Fruit fly (Drosophila melanogaster) whole organism, embryonic: ENCODE results near the gene CG7264.

Experiments
- Atf3 ChIP-seq: fragments of 200-800 bp; sonication (Bioruptor generic); optimal IDR thresholded peaks from 3 replicates; lab custom pipeline; 2016; ENCODE audit warnings: missing biosample characterization, missing genetic modification characterization
- Atf6 ChIP-seq: fragments of 200-800 bp; sonication (Bioruptor generic); IDR thresholded peaks from 2 replicates; pipeline ENCODE4 v1.3.6; 2022; ENCODE audit warnings: missing biosample characterization, missing genetic modification characterization
- CG11093 ChIP-seq: fragments of 200-800 bp; sonication (Bioruptor generic); IDR thresholded peaks from 3 replicates; pipeline ENCODE4 v1.3.6; 2022; ENCODE audit warnings: missing biosample characterization, missing genetic modification characterization
- CG11247 ChIP-seq: fragments of 200-800 bp; sonication (Bioruptor generic); IDR thresholded peaks from 2 replicates; pipeline ENCODE4 v1.3.6; 2022; ENCODE audit warnings: missing biosample characterization, missing genetic modification characterization
- CG11560 ChIP-seq: fragments of 200-800 bp; sonication (Bioruptor generic); IDR thresholded peaks from 3 replicates; pipeline ENCODE4 v1.3.6; 2022; ENCODE audit warnings: missing biosample characterization, missing genetic modification characterization
- CG1233 ChIP-seq: fragments of 200-800 bp; sonication (Bioruptor generic); optimal IDR thresholded peaks from 4 replicates; lab custom pipeline; 2018; ENCODE audit warnings: missing biosample characterization, mild to moderate bottlenecking, missing genetic modification characterization
- CG13894 ChIP-seq: fragments of 200-800 bp; sonication (Bioruptor generic); optimal IDR thresholded peaks from 3 replicates; lab custom pipeline; 2018; ENCODE audit warnings: missing biosample characterization, mild to moderate bottlenecking, missing genetic modification characterization, moderate library complexity
- CG1603 ChIP-seq: fragments of 200-800 bp; sonication (Bioruptor generic); optimal IDR thresholded peaks from 2 replicates; lab custom pipeline; 2019; ENCODE audit warnings: missing biosample characterization, mild to moderate bottlenecking, missing genetic modification characterization, moderate library complexity
- CG17829 ChIP-seq: fragments of 200-800 bp; optimal IDR thresholded peaks from 2 replicates; lab custom pipeline; 2019; ENCODE audit warnings: missing biosample characterization, mild to moderate bottlenecking, missing genetic modification characterization, moderate library complexity
- CG17912 ChIP-seq: fragments of 200-800 bp; sonication (Bioruptor generic); optimal IDR thresholded peaks from 2 replicates; lab custom pipeline; 2018; ENCODE audit warnings: missing biosample characterization, mild to moderate bottlenecking, missing genetic modification characterization
- CG33557 ChIP-seq: fragments of 200-800 bp; sonication (Bioruptor generic); optimal IDR thresholded peaks from 2 replicates; lab custom pipeline; 2019; ENCODE audit warnings: missing biosample characterization, mild to moderate bottlenecking, missing genetic modification characterization, moderate library complexity
- CG3407 ChIP-seq: fragments of 200-800 bp; sonication (Bioruptor generic); optimal IDR thresholded peaks from 2 replicates; lab custom pipeline; 2018; ENCODE audit warnings: missing biosample characterization, mild to moderate bottlenecking, missing genetic modification characterization
- CG4820 ChIP-seq: fragments of 200-800 bp; sonication (Bioruptor generic); optimal IDR thresholded peaks from 3 replicates; lab custom pipeline; 2016; ENCODE audit warnings: missing biosample characterization, missing genetic modification characterization
- CG7556 ChIP-seq: fragments of 200-800 bp; sonication (Bioruptor generic); optimal IDR thresholded peaks from 2 replicates; lab custom pipeline; 2017; ENCODE audit warnings: missing biosample characterization, mild to moderate bottlenecking, missing genetic modification characterization
- CG7839 ChIP-seq: fragments of 200-800 bp; sonication (Bioruptor generic); optimal IDR thresholded peaks from 3 replicates; lab custom pipeline; 2018; ENCODE audit warnings: missing biosample characterization, mild to moderate bottlenecking, missing genetic modification characterization, moderate library complexity
- CG7963 ChIP-seq: fragments of 200-800 bp; sonication (Bioruptor generic); IDR thresholded peaks from 3 replicates; pipeline ENCODE4 v1.3.6; 2022; ENCODE audit warnings: missing biosample characterization, missing genetic modification characterization; ENCODE audit not compliant: partially characterized antibody
- CG8359 ChIP-seq: fragments of 200-800 bp; sonication (Bioruptor generic); optimal IDR thresholded peaks from 2 replicates; lab custom pipeline; 2017; ENCODE audit warnings: missing biosample characterization, mild to moderate bottlenecking, missing genetic modification characterization, borderline replicate concordance
- CG8765 ChIP-seq: fragments of 200-800 bp; sonication (Bioruptor generic); IDR thresholded peaks from 2 replicates; pipeline ENCODE4 v1.3.6; 2022; ENCODE audit warnings: missing biosample characterization, missing genetic modification characterization
- Drgx ChIP-seq: fragments of 200-800 bp; sonication (Bioruptor generic); IDR thresholded peaks from 2 replicates; pipeline ENCODE4 v1.3.6; 2022; ENCODE audit warnings: missing biosample characterization, missing genetic modification characterization
- Fer2 ChIP-seq: fragments of 200-800 bp; sonication (Bioruptor generic); optimal IDR thresholded peaks from 2 replicates; lab custom pipeline; 2018; ENCODE audit warnings: missing biosample characterization, mild to moderate bottlenecking, missing genetic modification characterization, moderate library complexity
- HmgZ ChIP-seq: fragments of 200-800 bp; sonication (Bioruptor generic); optimal IDR thresholded peaks from 2 replicates; lab custom pipeline; 2018; ENCODE audit warnings: missing biosample characterization, mild to moderate bottlenecking, missing genetic modification characterization
- Hmr ChIP-seq: fragments of 200-800 bp; sonication (Bioruptor generic); optimal IDR thresholded peaks from 3 replicates; lab custom pipeline; 2017; ENCODE audit warnings: mild to moderate bottlenecking, missing biosample characterization, missing genetic modification reagents, missing genetic modification characterization
- Hr39 ChIP-seq: fragments of >200 bp; optimal IDR thresholded peaks from 2 replicates; lab custom pipeline; 2017
- MBD-R2 ChIP-seq: fragments of 200-800 bp; sonication (Bioruptor generic); IDR thresholded peaks from 2 replicates; pipeline ENCODE4 v1.3.6; 2022; ENCODE audit warnings: missing biosample characterization, missing genetic modification characterization
- Taf1 ChIP-seq: fragments of 200-800 bp; sonication (Bioruptor generic); IDR thresholded peaks from 2 replicates; pipeline ENCODE4 v1.3.6; 2022; ENCODE audit warnings: missing biosample characterization, missing genetic modification characterization
- Vsx1 ChIP-seq: fragments of 200-800 bp; sonication (Bioruptor generic); optimal IDR thresholded peaks from 2 replicates; lab custom pipeline; 2017; ENCODE audit warnings: missing biosample characterization, mild to moderate bottlenecking, missing genetic modification characterization, missing genetic modification reagents
- ac ChIP-seq: fragments of 200-800 bp; sonication (Bioruptor generic); optimal IDR thresholded peaks from 3 replicates; lab custom pipeline; 2017; ENCODE audit warnings: missing biosample characterization, mild to moderate bottlenecking, missing genetic modification characterization
- aop ChIP-seq: fragments of 200-800 bp; sonication (Bioruptor generic); IDR thresholded peaks from 2 replicates; pipeline ENCODE4 v1.3.6; 2022; ENCODE audit warnings: missing biosample characterization, missing genetic modification characterization
- bcd ChIP-seq: fragments of 200-800 bp; sonication (Bioruptor generic); optimal IDR thresholded peaks from 2 replicates; lab custom pipeline; 2017; ENCODE audit warnings: missing biosample characterization, mild to moderate bottlenecking, missing genetic modification characterization
- chm ChIP-seq: fragments of 200-800 bp; sonication (Bioruptor generic); IDR thresholded peaks from 2 replicates; pipeline ENCODE4 v1.3.6; 2022; ENCODE audit warnings: missing biosample characterization, missing genetic modification characterization
- croc ChIP-seq: fragments of 200-800 bp; sonication (Bioruptor generic); conservative IDR thresholded peaks from 3 replicates; pipeline ENCODE4 v1.3.6; 2022; ENCODE audit warnings: missing biosample characterization, missing genetic modification characterization
- dysf ChIP-seq: fragments of 200-800 bp; sonication (Bioruptor generic); IDR thresholded peaks from 3 replicates; pipeline ENCODE4 v1.3.6; 2022; ENCODE audit warnings: missing biosample characterization, missing genetic modification characterization
- gro ChIP-seq: fragments of 200-800 bp; sonication (Bioruptor generic); optimal IDR thresholded peaks from 2 replicates; lab custom pipeline; 2016; ENCODE audit warnings: missing biosample characterization, missing genetic modification characterization
- gt ChIP-seq: fragments of 200-800 bp; sonication (Bioruptor generic); IDR thresholded peaks from 2 replicates; pipeline ENCODE4 v1.3.6; 2022; ENCODE audit warnings: missing biosample characterization, missing genetic modification characterization
- knrl ChIP-seq: fragments of 200-800 bp; sonication (Bioruptor generic); IDR thresholded peaks from 3 replicates; pipeline ENCODE4 v1.3.6; 2022; ENCODE audit warnings: missing biosample characterization, missing genetic modification characterization; ENCODE audit not compliant: partially characterized antibody
- luna ChIP-seq: fragments of 200-800 bp; sonication (Bioruptor generic); optimal IDR thresholded peaks from 2 replicates; lab custom pipeline; 2016; ENCODE audit warnings: missing biosample characterization, missing genetic modification characterization
- nerfin-2 ChIP-seq: fragments of 200-800 bp; sonication (Bioruptor generic); IDR thresholded peaks from 2 replicates; pipeline ENCODE4 v1.3.6; 2022; ENCODE audit warnings: missing biosample characterization, missing genetic modification characterization; ENCODE audit not compliant: partially characterized antibody
- odd ChIP-seq: fragments of 200-800 bp; sonication (Bioruptor generic); optimal IDR thresholded peaks from 2 replicates; lab custom pipeline; 2017; ENCODE audit warnings: missing biosample characterization, mild to moderate bottlenecking, missing genetic modification characterization
- pan ChIP-seq, 4 experiments: fragments of >200 bp in 3 of 4; fragments of 200-800 bp in 1 of 4; sonication (Bioruptor generic) in 1 of 4; optimal IDR thresholded peaks in 3 of 4; IDR thresholded peaks in 1 of 4; 2 replicates each; pipeline versions ENCODE4 v1.3.6 to Lab custom; 2017 to 2022; ENCODE audit warnings: missing biosample characterization in 2 of 4, missing genetic modification characterization in 2 of 4, mixed read lengths in 1 of 4
- pnt ChIP-seq: fragments of 200-800 bp; sonication (Bioruptor generic); optimal IDR thresholded peaks from 3 replicates; lab custom pipeline; 2016; ENCODE audit warnings: missing biosample characterization, missing genetic modification characterization
- prd ChIP-seq, 3 experiments: fragments of >200 bp in 2 of 3; fragments of 200-800 bp in 1 of 3; sonication (Bioruptor generic) in 1 of 3; optimal IDR thresholded peaks in 2 of 3; IDR thresholded peaks in 1 of 3; 2 replicates in 2 of 3; 3 replicates in 1 of 3; pipeline versions ENCODE4 v1.3.6 to Lab custom; 2017 to 2022; ENCODE audit warnings: missing biosample characterization in 1 of 3, missing genetic modification characterization in 1 of 3
- salm ChIP-seq: fragments of 200-800 bp; sonication (Bioruptor generic); optimal IDR thresholded peaks from 2 replicates; lab custom pipeline; 2018; ENCODE audit warnings: missing biosample characterization, mild to moderate bottlenecking, missing genetic modification characterization
- scrt ChIP-seq: fragments of 200-800 bp; sonication (Bioruptor generic); optimal IDR thresholded peaks from 2 replicates; lab custom pipeline; 2018; ENCODE audit warnings: missing biosample characterization, mild to moderate bottlenecking, missing genetic modification characterization, moderate library complexity
- sens-2 ChIP-seq: fragments of 200-800 bp; sonication (Bioruptor generic); IDR thresholded peaks from 2 replicates; pipeline ENCODE4 v1.3.6; 2022; ENCODE audit warnings: missing biosample characterization, missing genetic modification characterization
- seq ChIP-seq: fragments of 200-800 bp; sonication (Bioruptor generic); IDR thresholded peaks from 2 replicates; pipeline ENCODE4 v1.3.6; 2022; ENCODE audit warnings: missing biosample characterization, missing genetic modification characterization
- sob ChIP-seq: fragments of 200-800 bp; sonication (Bioruptor generic); IDR thresholded peaks from 2 replicates; pipeline ENCODE4 v1.3.6; 2022; ENCODE audit warnings: missing biosample characterization, missing genetic modification characterization
- sr ChIP-seq: fragments of 200-800 bp; sonication (Bioruptor generic); IDR thresholded peaks from 3 replicates; pipeline ENCODE4 v1.3.6; 2022; ENCODE audit warnings: missing biosample characterization, missing genetic modification characterization
- trem ChIP-seq: fragments of 200-800 bp; optimal IDR thresholded peaks from 3 replicates; lab custom pipeline; 2019; ENCODE audit warnings: missing biosample characterization, mild to moderate bottlenecking, missing genetic modification characterization, moderate library complexity
- vvl ChIP-seq: fragments of 200-800 bp; sonication (Bioruptor generic); IDR thresholded peaks from 2 replicates; pipeline ENCODE4 v1.3.6; 2022; ENCODE audit warnings: missing biosample characterization, missing genetic modification characterization
- wdn ChIP-seq: fragments of 200-800 bp; sonication (Bioruptor generic); IDR thresholded peaks from 2 replicates; pipeline ENCODE4 v1.3.6; 2022; ENCODE audit warnings: missing biosample characterization, missing genetic modification characterization

Gene CG7264

dm6 chr3L:11785291-11785690, 43.5 kb upstream of the CG7264 start (continued):
- no peak for TF ChIP-seq CG11560 (tag; lab: Robert Waterston, UW)
- no peak for TF ChIP-seq CG33557 (GFP tag; lab: Kevin White, UChicago)
- no peak for TF ChIP-seq croc
- no peak for TF ChIP-seq sens-2 (GFP tag; lab: Robert Waterston, UW)
- TF ChIP-seq trem (tag; lab: Kevin White, UChicago), result no peak
- peak; percentile 5 for TF ChIP-seq CG4820
- TF ChIP-seq MBD-R2, result peak; percentile 24; the same call in 1 of the 2 replicates
- peak; percentile 48 for TF ChIP-seq bcd
- TF ChIP-seq Hr39 (lab: Kevin White, UChicago), result no peak
- no peak for TF ChIP-seq CG7963 (GFP tag; lab: Robert Waterston, UW)
- no peak for TF ChIP-seq Atf3 (GFP tag; lab: Kevin White, UChicago)
- no peak for TF ChIP-seq salm (tag; lab: Kevin White, UChicago)
- TF ChIP-seq Vsx1 (GFP tag; lab: Kevin White, UChicago), result no peak
- TF ChIP-seq Taf1, result 0 out of 2 replicates have a peak, but pooled peaks have one; percentile 15
- TF ChIP-seq vvl, result peak; percentile 66; the same call in 1 of the 2 replicates
- TF ChIP-seq Atf6 (GFP tag; lab: Robert Waterston, UW), result peak; percentile 40; the same call in 1 of the 2 replicates
- TF ChIP-seq Drgx (GFP tag; lab: Robert Waterston, UW), result peak; percentile 82
- no peak for TF ChIP-seq pnt (GFP tag; lab: Kevin White, UChicago)
- no peak for TF ChIP-seq CG8359
- TF ChIP-seq chm (GFP tag; lab: Robert Waterston, UW), result no peak
- peak; percentile 33 for TF ChIP-seq HmgZ (tag; lab: Kevin White, UChicago)
- no peak for TF ChIP-seq gro (GFP tag; lab: Kevin White, UChicago)
- no peak for TF ChIP-seq nerfin-2 (GFP tag; lab: Robert Waterston, UW)
- TF ChIP-seq dysf (GFP tag; lab: Robert Waterston, UW), result peak; percentile 80
- peak; percentile 7 for TF ChIP-seq Fer2 (tag; lab: Kevin White, UChicago)
- TF ChIP-seq CG13894 (tag; lab: Kevin White, UChicago), result no peak
- no peak for TF ChIP-seq CG11093
- TF ChIP-seq scrt (GFP tag; lab: Kevin White, UChicago), result no peak
- no peak for TF ChIP-seq CG17829
- 0 out of 2 replicates have a peak, but pooled peaks have one; percentile 46 for TF ChIP-seq CG11247
- TF ChIP-seq CG17912 (GFP tag; lab: Kevin White, UChicago), result no peak
- peak; percentile 28 for TF ChIP-seq CG1233
- TF ChIP-seq wdn (GFP tag; lab: Robert Waterston, UW), result peak; percentile 50; the same call in 1 of the 2 replicates
- no peak for TF ChIP-seq prd (optimal IDR thresholded peaks at IDR 0.05; lab: Kevin White, UChicago)
- TF ChIP-seq prd (GFP tag; IDR thresholded peaks at IDR 0.05; lab: Robert Waterston, UW), result peak; percentile 54; the same call in 2 of the 3 replicates
- no peak for TF ChIP-seq ac (GFP tag; lab: Kevin White, UChicago)
- TF ChIP-seq aop, result no peak
- TF ChIP-seq knrl (GFP tag; lab: Robert Waterston, UW), result no peak
- TF ChIP-seq odd (GFP tag; lab: Kevin White, UChicago), result no peak
- TF ChIP-seq CG7556 (GFP tag; lab: Kevin White, UChicago), result no peak
- peak; percentile 86 for TF ChIP-seq sr (GFP tag; lab: Robert Waterston, UW)
- TF ChIP-seq Hmr (GFP tag; lab: Kevin White, UChicago), result no peak
- peak; percentile 62; the same call in 1 of the 2 replicates for TF ChIP-seq sob (GFP tag; lab: Robert Waterston, UW)
- no peak for TF ChIP-seq CG7839
- TF ChIP-seq pan (optimal IDR thresholded peaks at IDR 0.05; lab: Kevin White, UChicago), result no peak
- TF ChIP-seq pan (GFP tag; optimal IDR thresholded peaks at IDR 0.05 in 1 of 2, IDR thresholded peaks at IDR 0.05 in 1 of 2), result peak in 1 of 2 experiments; percentile 64
- no peak for TF ChIP-seq CG1603
- no peak for TF ChIP-seq luna
- TF ChIP-seq CG3407 (GFP tag; lab: Kevin White, UChicago), result no peak
- TF ChIP-seq CG8765, result no peak
- TF ChIP-seq seq (GFP tag; lab: Robert Waterston, UW), result peak; percentile 62; the same call in 1 of the 2 replicates
- TF ChIP-seq gt (GFP tag; lab: Robert Waterston, UW), result no peak
